Fruit fly (Drosophila melanogaster) whole organism: ENCODE results near the gene Eig71Ef.

Experiments
- CG8478 ChIP-seq: fragments of >200 bp; optimal IDR thresholded peaks from 2 replicates; lab custom pipeline; 2018; ENCODE audit warnings: inconsistent platforms
- pan ChIP-seq: fragments of >200 bp; optimal IDR thresholded peaks from 2 replicates; lab custom pipeline; 2017
- usp ChIP-seq: fragments of >200 bp; optimal IDR thresholded peaks from 2 replicates; lab custom pipeline; 2017; ENCODE audit warnings: missing biosample characterization, missing genetic modification characterization, mixed read lengths

dm6 chr3L:15700338-15700966 is 43.3 kb upstream of the Eig71Ef start:
- TF ChIP-seq pan, result no peak
- TF ChIP-seq usp (GFP tag; lab: Kevin White, UChicago), result no peak
- no peak for TF ChIP-seq CG8478 (lab: Kevin White, UChicago)
